Fruit fly (Drosophila melanogaster): ENCODE measurements around the gene cib.
A peak's percentile ranks its signal among the peaks of the same experiment; 100 is the strongest.

cib gene

dm6 chrX:4105830-4106233, at the start of gene cib (continued):
- no peak for TF ChIP-seq Ravus (GFP tag; IDR thresholded peaks at IDR 0.05)
- peak; percentile 89 for TF ChIP-seq Bgb (GFP tag; IDR thresholded peaks at IDR 0.05; ENCODE audit: partially characterized antibody)
- TF ChIP-seq tx (GFP tag; optimal IDR thresholded peaks at IDR 0.05): peak; percentile 28
- TF ChIP-seq sna (GFP tag; IDR thresholded peaks at IDR 0.05; ENCODE audit: partially characterized antibody): peak; percentile 68
- TF ChIP-seq Fer1 (GFP tag; optimal IDR thresholded peaks at IDR 0.05): peak; percentile 29
- peak; percentile 9 for TF ChIP-seq CG1233 (GFP tag; optimal IDR thresholded peaks at IDR 0.05)
- TF ChIP-seq ERR (GFP tag; optimal IDR thresholded peaks at IDR 0.05): peak; percentile 23
- peak; percentile 26 for TF ChIP-seq CG10979 (tag; optimal IDR thresholded peaks at IDR 0.05)
- TF ChIP-seq Awh (GFP tag; IDR thresholded peaks at IDR 0.05): no peak
- TF ChIP-seq caup (GFP tag; optimal IDR thresholded peaks at IDR 0.05; ENCODE audit: severe bottlenecking): peak; percentile 64
- peak; percentile 39; the same call in 1 of the 2 replicates for TF ChIP-seq CG31441 (GFP tag; IDR thresholded peaks at IDR 0.05)
- no peak for TF ChIP-seq ab (GFP tag; optimal IDR thresholded peaks at IDR 0.05)
- TF ChIP-seq trh (GFP tag; optimal IDR thresholded peaks at IDR 0.05): no peak
- no peak; the same call in 2 of the 3 replicates for TF ChIP-seq dysf (GFP tag; IDR thresholded peaks at IDR 0.05)
- TF ChIP-seq Lhr (GFP tag; optimal IDR thresholded peaks at IDR 0.05): peak; percentile 99
- no peak for TF ChIP-seq tin (GFP tag; optimal IDR thresholded peaks at IDR 0.05)

dm6 chrX:4061502-4061901, 44.4 kb upstream of the cib start:
- TF ChIP-seq shn (GFP tag; optimal IDR thresholded peaks at IDR 0.05): no peak
- TF ChIP-seq CG12769 (tag; optimal IDR thresholded peaks at IDR 0.05): no peak
- TF ChIP-seq chinmo (GFP tag; IDR thresholded peaks at IDR 0.05; ENCODE audit: partially characterized antibody): 0 out of 4 replicates have a peak, but pooled peaks have one; percentile 27
- no peak for TF ChIP-seq crp (GFP tag; optimal IDR thresholded peaks at IDR 0.05)
- no peak for TF ChIP-seq CG14441 (GFP tag; IDR thresholded peaks at IDR 0.05)
- no peak for TF ChIP-seq Hr78 (GFP tag; optimal IDR thresholded peaks at IDR 0.05)
- TF ChIP-seq so (GFP tag; IDR thresholded peaks at IDR 0.05): no peak
- no peak for TF ChIP-seq gcm2 (GFP tag; optimal IDR thresholded peaks at IDR 0.05)
- peak; percentile 32; the same call in 1 of the 2 replicates for TF ChIP-seq crol (GFP tag; IDR thresholded peaks at IDR 0.05)
- no peak for TF ChIP-seq Oaz (GFP tag; IDR thresholded peaks at IDR 0.05)
- no peak for TF ChIP-seq CG10431 (GFP tag; optimal IDR thresholded peaks at IDR 0.05)
- no peak for TF ChIP-seq Hr39 (optimal IDR thresholded peaks at IDR 0.05)
- TF ChIP-seq zen2 (GFP tag; IDR thresholded peaks at IDR 0.05; ENCODE audit: partially characterized antibody): no peak
- TF ChIP-seq Nf-YC (tag; optimal IDR thresholded peaks at IDR 0.05): peak; percentile 88
- TF ChIP-seq MBD-R2 (GFP tag; IDR thresholded peaks at IDR 0.05): no peak
- no peak for TF ChIP-seq tll (GFP tag; optimal IDR thresholded peaks at IDR 0.05)
- no peak for TF ChIP-seq CG17802 (tag; optimal IDR thresholded peaks at IDR 0.05)
- no peak for TF ChIP-seq CG11093 (GFP tag; IDR thresholded peaks at IDR 0.05)
- no peak for TF ChIP-seq CG12744 (GFP tag; optimal IDR thresholded peaks at IDR 0.05)
- no peak for TF ChIP-seq Sry-β (GFP tag; optimal IDR thresholded peaks at IDR 0.05)
- TF ChIP-seq lmd (GFP tag; IDR thresholded peaks at IDR 0.05): no peak
- TF ChIP-seq Blimp-1 (GFP tag; optimal IDR thresholded peaks at IDR 0.05): no peak
- TF ChIP-seq CG2712 (tag; optimal IDR thresholded peaks at IDR 0.05): no peak
- TF ChIP-seq HHEX (GFP tag; optimal IDR thresholded peaks at IDR 0.05): no peak
- TF ChIP-seq CG42726 (GFP tag; IDR thresholded peaks at IDR 0.05; ENCODE audit: partially characterized antibody): no peak
- no peak for TF ChIP-seq CG31441 (GFP tag; IDR thresholded peaks at IDR 0.05)
- no peak for TF ChIP-seq pan (optimal IDR thresholded peaks at IDR 0.05)
- no peak for TF ChIP-seq pan (GFP tag; optimal IDR thresholded peaks at IDR 0.05 in 1 of 2, IDR thresholded peaks at IDR 0.05 in 1 of 2)
- no peak for TF ChIP-seq Dll (GFP tag; IDR thresholded peaks at IDR 0.05; ENCODE audit: partially characterized antibody)
- no peak for TF ChIP-seq CG2889 (GFP tag; IDR thresholded peaks at IDR 0.05)
- TF ChIP-seq br (optimal IDR thresholded peaks at IDR 0.05): no peak
- TF ChIP-seq tup (GFP tag; optimal IDR thresholded peaks at IDR 0.05): no peak
- no peak for TF ChIP-seq prd (optimal IDR thresholded peaks at IDR 0.05)
- TF ChIP-seq prd (GFP tag; IDR thresholded peaks at IDR 0.05): no peak
- TF ChIP-seq sens (GFP tag): no peak
- no peak for TF ChIP-seq mam (GFP tag; optimal IDR thresholded peaks at IDR 0.05)
